Fruit fly (Drosophila melanogaster): ENCODE results near the gene wkd.

Gene wkd

dm6 chr3R:11566769-11567570 is 14.4 kb upstream of the wkd start, which contains the start of the genes fabp and sea:
TSS of gene fabp (minus strand) at chr3R:11567054.
TSS of gene sea (minus strand) at chr3R:11567054.
- peak; percentile 27 for TF ChIP-seq Pif1B (GFP tag; optimal IDR thresholded peaks at IDR 0.05)
- TF ChIP-seq CG13204 (GFP tag; optimal IDR thresholded peaks at IDR 0.05) = peak; percentile 52
- TF ChIP-seq Snoo (tag; optimal IDR thresholded peaks at IDR 0.05) = peak; percentile 39
- no peak for TF ChIP-seq D1 (tag; optimal IDR thresholded peaks at IDR 0.05)
- TF ChIP-seq rn (GFP tag; IDR thresholded peaks at IDR 0.05) = no peak
- TF ChIP-seq CG15710 (tag; optimal IDR thresholded peaks at IDR 0.05) = peak; percentile 11
- TF ChIP-seq Pif1A (GFP tag; optimal IDR thresholded peaks at IDR 0.05) = peak; percentile 49
- TF ChIP-seq Ets98B (GFP tag; IDR thresholded peaks at IDR 0.05) = peak; percentile 61; the same call in 1 of the 2 replicates
- TF ChIP-seq CG4496 (GFP tag; IDR thresholded peaks at IDR 0.05) = peak; percentile 79; the same call in 2 of the 3 replicates
- TF ChIP-seq CG8301 (tag; optimal IDR thresholded peaks at IDR 0.05) = no peak
- TF ChIP-seq CG17806 (tag; optimal IDR thresholded peaks at IDR 0.05) = no peak
- TF ChIP-seq gl (tag; optimal IDR thresholded peaks at IDR 0.05) = peak; percentile 27
- peak; percentile 59 for TF ChIP-seq CG12605 (GFP tag; IDR thresholded peaks at IDR 0.05)
- TF ChIP-seq CG9948 (tag; optimal IDR thresholded peaks at IDR 0.05) = no peak
- TF ChIP-seq CG32121 (GFP tag; IDR thresholded peaks at IDR 0.05) = peak; percentile 63
- peak; percentile 25 for TF ChIP-seq CG34367 (tag; optimal IDR thresholded peaks at IDR 0.05)
- TF ChIP-seq EcR (GFP tag; optimal IDR thresholded peaks at IDR 0.05) = peak; percentile 55

DNA sequence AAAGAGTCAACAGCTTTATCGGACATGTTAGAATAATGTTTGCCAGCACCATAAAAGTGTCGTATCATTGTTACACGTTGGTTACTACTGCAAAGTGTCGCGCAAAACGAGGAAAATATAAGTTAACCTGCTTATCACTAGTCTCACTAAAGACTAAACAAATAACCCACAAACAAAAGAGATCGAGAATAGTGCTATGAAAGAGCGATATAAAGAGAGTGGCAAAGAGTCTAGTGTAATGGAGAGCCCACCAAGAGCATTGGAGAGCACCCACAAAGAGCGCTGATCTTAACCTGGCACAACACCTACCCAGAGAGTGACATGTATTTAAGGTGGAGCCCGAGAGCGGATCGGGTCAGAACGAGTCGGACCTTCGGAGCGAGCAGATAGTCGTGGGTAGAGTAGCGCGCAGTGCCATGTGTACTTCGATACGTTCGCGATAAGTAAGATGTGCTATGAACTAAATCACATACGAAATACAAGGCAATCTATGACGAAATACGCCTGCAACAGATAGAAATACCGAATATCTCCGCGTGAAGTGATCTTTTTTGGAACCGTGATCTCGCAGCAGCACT is 12.4 kb upstream of the wkd start, which contains the start of gene Mrp4:
Mrp4 (plus strand) TSS at position 378 of the 578 bp plus-strand sequence.
- TF ChIP-seq D1 (tag; optimal IDR thresholded peaks at IDR 0.05) (no peak), Pif1B (GFP tag; optimal IDR thresholded peaks at IDR 0.05) (peak; percentile 72), CG13204 (GFP tag; optimal IDR thresholded peaks at IDR 0.05) (peak; percentile 48), CG8301 (tag; optimal IDR thresholded peaks at IDR 0.05) (no peak), CG9948 (tag; optimal IDR thresholded peaks at IDR 0.05) (no peak), CG8159 (tag; optimal IDR thresholded peaks at IDR 0.05) (no peak), fd96Ca (GFP tag; IDR thresholded peaks at IDR 0.05) (peak; percentile 72; the same call in 2 of the 3 replicates), Snoo (tag; optimal IDR thresholded peaks at IDR 0.05) (no peak), CG12605 (GFP tag; IDR thresholded peaks at IDR 0.05) (peak; percentile 92), CG32121 (GFP tag; IDR thresholded peaks at IDR 0.05) (peak; percentile 74), gl (tag; optimal IDR thresholded peaks at IDR 0.05) (peak; percentile 63), CG15710 (tag; optimal IDR thresholded peaks at IDR 0.05) (peak; percentile 2), Pif1A (GFP tag; optimal IDR thresholded peaks at IDR 0.05) (peak; percentile 65), rn (GFP tag; IDR thresholded peaks at IDR 0.05) (no peak), CG34367 (tag; optimal IDR thresholded peaks at IDR 0.05) (no peak), CG10348 (GFP tag; IDR thresholded peaks at IDR 0.05) (no peak), CG14655 (GFP tag; optimal IDR thresholded peaks at IDR 0.05) (no peak), EcR (GFP tag; optimal IDR thresholded peaks at IDR 0.05) (peak; percentile 6), Ets98B (GFP tag; IDR thresholded peaks at IDR 0.05) (peak; percentile 86), CG17806 (tag; optimal IDR thresholded peaks at IDR 0.05) (no peak), CG4496 (GFP tag; IDR thresholded peaks at IDR 0.05) (peak; percentile 75)

dm6 chr3R:11569993-11570392 is 11.4 kb upstream of the wkd start:
- TF ChIP-seq CG12605 (GFP tag; IDR thresholded peaks at IDR 0.05) (no peak), CG13204 (GFP tag; optimal IDR thresholded peaks at IDR 0.05) (no peak), CG34367 (tag; optimal IDR thresholded peaks at IDR 0.05) (no peak), D1 (tag; optimal IDR thresholded peaks at IDR 0.05) (no peak), Snoo (tag; optimal IDR thresholded peaks at IDR 0.05) (no peak), EcR (GFP tag; optimal IDR thresholded peaks at IDR 0.05) (no peak), CG4496 (GFP tag; IDR thresholded peaks at IDR 0.05) (no peak), CG10348 (GFP tag; IDR thresholded peaks at IDR 0.05) (no peak), Ets98B (GFP tag; IDR thresholded peaks at IDR 0.05) (no peak), gl (tag; optimal IDR thresholded peaks at IDR 0.05) (no peak), fd96Ca (GFP tag; IDR thresholded peaks at IDR 0.05) (no peak), CG32121 (GFP tag; IDR thresholded peaks at IDR 0.05) (no peak), CG8301 (tag; optimal IDR thresholded peaks at IDR 0.05) (no peak), CG9948 (tag; optimal IDR thresholded peaks at IDR 0.05) (no peak), CG15710 (tag; optimal IDR thresholded peaks at IDR 0.05) (no peak), CG8159 (tag; optimal IDR thresholded peaks at IDR 0.05) (no peak)

- no peak for TF ChIP-seq D1 (tag; optimal IDR thresholded peaks at IDR 0.05)
- TF ChIP-seq gl (tag; optimal IDR thresholded peaks at IDR 0.05) = no peak
- TF ChIP-seq CG14655 (GFP tag; optimal IDR thresholded peaks at IDR 0.05) = no peak
- no peak for TF ChIP-seq fd96Ca (GFP tag; IDR thresholded peaks at IDR 0.05)
- TF ChIP-seq CG34367 (tag; optimal IDR thresholded peaks at IDR 0.05) = no peak
- TF ChIP-seq EcR (GFP tag; optimal IDR thresholded peaks at IDR 0.05) = no peak
- TF ChIP-seq CG8159 (tag; optimal IDR thresholded peaks at IDR 0.05) = no peak
- TF ChIP-seq CG15710 (tag; optimal IDR thresholded peaks at IDR 0.05) = no peak
- no peak for TF ChIP-seq rn (GFP tag; IDR thresholded peaks at IDR 0.05)
Observed at dm6 chr3R:11571408-11571807, 10.0 kb upstream of the wkd start.

DNA sequence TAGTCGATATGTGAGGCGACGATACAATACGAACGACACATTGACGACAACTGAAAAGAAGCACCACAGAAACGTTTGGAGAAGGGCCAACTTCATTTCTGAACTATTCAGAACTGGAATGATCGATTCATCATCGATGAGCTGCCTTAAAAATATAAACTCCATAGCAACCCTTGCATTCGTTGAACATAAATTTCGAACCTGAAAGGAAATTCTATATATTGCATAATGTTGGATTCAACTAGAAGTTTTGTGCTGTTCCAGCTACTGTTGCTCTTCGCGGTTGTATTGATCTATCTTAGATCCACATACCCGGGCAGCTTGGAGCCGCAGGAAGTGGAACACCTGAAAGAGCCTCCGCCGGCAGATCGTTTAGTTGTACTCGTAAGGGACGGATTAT is 2.7 kb upstream of the wkd start, which contains the start of the genes CG6790 and CG5342:
CG6790 (minus strand) TSS at position 101 of the 400 bp plus-strand sequence.
CG5342 (plus strand) TSS at position 182 of the 400 bp plus-strand sequence.
- TF ChIP-seq CG12605 (GFP tag; IDR thresholded peaks at IDR 0.05) = no peak
- TF ChIP-seq Snoo (tag; optimal IDR thresholded peaks at IDR 0.05) = no peak
- TF ChIP-seq fd96Ca (GFP tag; IDR thresholded peaks at IDR 0.05) = no peak
- TF ChIP-seq CG10348 (GFP tag; IDR thresholded peaks at IDR 0.05) = no peak
- TF ChIP-seq CG14655 (GFP tag; optimal IDR thresholded peaks at IDR 0.05) = no peak
- TF ChIP-seq Pif1A (GFP tag; optimal IDR thresholded peaks at IDR 0.05) = no peak
- no peak for TF ChIP-seq CG32121 (GFP tag; IDR thresholded peaks at IDR 0.05)
- no peak for TF ChIP-seq CG9948 (tag; optimal IDR thresholded peaks at IDR 0.05)
- TF ChIP-seq CG34367 (tag; optimal IDR thresholded peaks at IDR 0.05) = no peak
- TF ChIP-seq Pif1B (GFP tag; optimal IDR thresholded peaks at IDR 0.05) = no peak
- no peak for TF ChIP-seq CG4496 (GFP tag; IDR thresholded peaks at IDR 0.05)
